Fruit fly (Drosophila melanogaster): ENCODE results near the gene CG7378.

- TF ChIP-seq CG34367 (tag; optimal IDR thresholded peaks at IDR 0.05) (peak; percentile 32), CG13204 (GFP tag; optimal IDR thresholded peaks at IDR 0.05) (no peak), rn (GFP tag; IDR thresholded peaks at IDR 0.05) (0 out of 2 replicates have a peak, but pooled peaks have one; percentile 19), CG17806 (tag; optimal IDR thresholded peaks at IDR 0.05) (peak; percentile 40), CG32121 (GFP tag; IDR thresholded peaks at IDR 0.05) (peak; percentile 74), EcR (GFP tag; optimal IDR thresholded peaks at IDR 0.05) (no peak)
These were observed 20.6 kb downstream of the CG7378 start for dm6 chrX:18920642-18921355.
